Worm (Caenorhabditis elegans): ENCODE data around the gene spsb-1.

The spsb-1 gene

DNA sequence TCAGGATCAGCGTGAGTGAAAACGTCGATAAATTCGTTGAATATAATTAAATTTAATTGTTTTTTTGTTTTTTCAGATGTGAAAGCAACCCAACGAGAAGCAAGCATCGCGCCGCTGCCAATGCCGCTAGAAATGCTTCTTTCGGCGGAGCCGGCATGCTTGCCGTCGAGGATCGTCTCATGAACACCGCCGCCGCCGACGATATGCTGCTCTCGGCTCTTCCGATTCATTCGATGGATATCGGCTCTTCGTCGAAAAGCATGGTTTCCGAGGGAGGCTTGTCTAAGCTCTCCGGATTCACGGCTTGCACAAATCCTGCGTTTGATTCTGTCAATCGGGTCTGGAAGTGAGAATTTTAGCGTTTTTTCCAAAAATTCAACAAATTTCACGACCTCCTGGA, 36.7 kb downstream of the spsb-1 start:
- no peak for TF ChIP-seq ceh-82 (tag; optimal IDR thresholded peaks at IDR 0.05)
- no peak for TF ChIP-seq mdl-1 (tag; optimal IDR thresholded peaks at IDR 0.05)
- TF ChIP-seq dmd-4 (tag; optimal IDR thresholded peaks at IDR 0.05) = no peak
- no peak for TF ChIP-seq snpc-4 (tag; optimal IDR thresholded peaks at IDR 0.05)
- no peak for TF ChIP-seq lin-11 (tag; optimal IDR thresholded peaks at IDR 0.05)
- no peak for TF ChIP-seq R02D3.7 (tag; optimal IDR thresholded peaks at IDR 0.05)
- no peak for TF ChIP-seq F13H6.1 (tag; optimal IDR thresholded peaks at IDR 0.05)
- no peak for TF ChIP-seq elt-1 (tag; optimal IDR thresholded peaks at IDR 0.05)

DNA sequence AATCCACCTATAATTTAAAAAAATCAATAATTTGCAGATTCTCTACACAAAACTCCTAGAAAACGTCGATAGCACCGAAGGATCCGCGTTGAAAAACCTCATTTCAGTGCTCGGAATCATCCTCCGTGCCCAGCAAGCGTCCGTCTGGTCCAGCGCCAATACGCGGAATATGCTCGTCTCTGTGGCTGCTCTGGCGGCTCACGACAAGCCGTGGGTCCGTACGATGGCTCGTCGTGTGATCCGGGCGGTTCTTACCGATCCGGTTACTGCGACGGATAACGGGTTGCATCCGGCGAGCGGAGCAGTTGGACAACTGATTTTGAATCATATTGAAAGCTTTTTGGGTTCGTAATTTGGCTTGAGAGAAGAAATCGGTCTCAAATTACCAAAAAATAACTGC, 39.1 kb downstream of the spsb-1 start:
- TF ChIP-seq mab-5 (tag; optimal IDR thresholded peaks at IDR 0.05) = no peak
- no peak for TF ChIP-seq F13H6.1 (tag; optimal IDR thresholded peaks at IDR 0.05)
- no peak for TF ChIP-seq nhr-237 (tag; optimal IDR thresholded peaks at IDR 0.05)
- no peak for TF ChIP-seq Y55F3AM.14 (GFP tag; optimal IDR thresholded peaks at IDR 0.05)
- TF ChIP-seq nhr-77 (tag; optimal IDR thresholded peaks at IDR 0.05) = no peak
- no peak for TF ChIP-seq C34F6.9 (tag; optimal IDR thresholded peaks at IDR 0.05)

DNA sequence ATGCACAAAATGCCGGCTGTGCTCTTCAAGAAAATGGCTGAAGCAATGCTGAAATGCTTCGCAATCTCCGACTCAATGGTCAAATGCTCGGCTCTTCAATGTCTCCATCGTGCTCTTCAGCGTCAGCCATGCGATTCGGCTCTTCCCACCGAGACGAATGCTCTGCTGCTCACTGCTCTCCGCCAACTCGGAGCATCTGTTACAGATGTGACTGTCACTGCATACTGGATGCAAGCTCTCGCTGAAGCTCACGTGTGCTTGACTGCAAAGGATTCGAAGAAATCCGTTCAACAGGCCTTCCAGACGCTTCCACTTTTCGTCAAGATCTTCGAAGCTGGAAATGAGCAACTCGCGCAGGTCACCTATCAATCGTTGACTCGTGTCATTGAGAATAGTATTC, 40.6 kb downstream of the spsb-1 start:
- TF ChIP-seq aly-2 (tag; optimal IDR thresholded peaks at IDR 0.05) (no peak), unc-39 (tag; optimal IDR thresholded peaks at IDR 0.05) (no peak), skn-1 (tag; optimal IDR thresholded peaks at IDR 0.05) (no peak), mdl-1 (tag; optimal IDR thresholded peaks at IDR 0.05) (no peak), F13H6.1 (tag; optimal IDR thresholded peaks at IDR 0.05) (no peak), unc-62 (GFP tag; optimal IDR thresholded peaks at IDR 0.05) (no peak), crh-2 (tag; optimal IDR thresholded peaks at IDR 0.05) (no peak), nhr-237 (tag; optimal IDR thresholded peaks at IDR 0.05) (no peak), C34F6.9 (tag; optimal IDR thresholded peaks at IDR 0.05) (no peak), dmd-4 (tag; optimal IDR thresholded peaks at IDR 0.05) (no peak), sem-4 (tag; optimal IDR thresholded peaks at IDR 0.05) (no peak), nhr-12 (tag; optimal IDR thresholded peaks at IDR 0.05) (no peak), lin-11 (tag; optimal IDR thresholded peaks at IDR 0.05) (no peak), lin-13 (GFP tag; optimal IDR thresholded peaks at IDR 0.05) (no peak), nhr-6 (tag; optimal IDR thresholded peaks at IDR 0.05) (no peak), Y55F3AM.14 (GFP tag; optimal IDR thresholded peaks at IDR 0.05) (no peak), ceh-16 (tag; optimal IDR thresholded peaks at IDR 0.05) (no peak), ZK546.5 (tag; optimal IDR thresholded peaks at IDR 0.05) (no peak), sma-9 (GFP tag; optimal IDR thresholded peaks at IDR 0.05) (no peak), sma-9 (tag; optimal IDR thresholded peaks at IDR 0.05) (no peak)

DNA sequence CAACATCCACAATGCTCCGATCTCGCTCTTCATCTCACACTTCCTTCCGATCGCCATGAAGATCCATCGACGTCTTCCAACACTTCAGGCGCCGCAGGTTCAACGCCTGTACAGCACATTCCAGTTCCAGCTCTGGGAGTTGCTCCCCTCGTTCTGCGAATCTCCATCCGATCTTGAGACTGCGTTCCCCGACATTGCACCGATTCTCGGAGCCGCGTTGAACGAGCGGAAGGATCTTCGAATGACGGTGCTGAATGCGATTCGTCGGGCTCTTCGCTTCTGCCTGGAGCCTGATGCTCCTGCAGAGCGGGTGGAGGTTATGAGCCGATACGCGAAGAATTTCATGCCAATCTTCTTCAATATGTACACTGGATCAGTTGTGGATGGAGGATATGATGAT, 43.1 kb downstream of the spsb-1 start:
- no peak for TF ChIP-seq dmd-4 (tag; optimal IDR thresholded peaks at IDR 0.05)
- no peak for TF ChIP-seq elt-1 (tag; optimal IDR thresholded peaks at IDR 0.05)
- no peak for TF ChIP-seq F13H6.1 (tag; optimal IDR thresholded peaks at IDR 0.05)
- TF ChIP-seq mab-5 (tag; optimal IDR thresholded peaks at IDR 0.05) = no peak
- no peak for TF ChIP-seq sem-4 (tag; optimal IDR thresholded peaks at IDR 0.05)
- TF ChIP-seq aly-2 (tag; optimal IDR thresholded peaks at IDR 0.05) = no peak
- no peak for TF ChIP-seq nhr-25 (tag; optimal IDR thresholded peaks at IDR 0.05)
- TF ChIP-seq ceh-16 (tag; optimal IDR thresholded peaks at IDR 0.05) = no peak
- TF ChIP-seq skn-1 (tag; optimal IDR thresholded peaks at IDR 0.05) = no peak
- TF ChIP-seq peb-1 (tag; optimal IDR thresholded peaks at IDR 0.05) = no peak
- TF ChIP-seq ztf-1 (GFP tag; conservative IDR thresholded peaks at IDR 0.05) = no peak
- no peak for TF ChIP-seq alr-1 (tag; optimal IDR thresholded peaks at IDR 0.05)
- TF ChIP-seq mdl-1 (tag; optimal IDR thresholded peaks at IDR 0.05) = no peak
- TF ChIP-seq lin-11 (tag; optimal IDR thresholded peaks at IDR 0.05) = no peak
- no peak for TF ChIP-seq mbf-1 (tag; optimal IDR thresholded peaks at IDR 0.05)
- TF ChIP-seq nhr-23 (tag; optimal IDR thresholded peaks at IDR 0.05) = no peak

DNA sequence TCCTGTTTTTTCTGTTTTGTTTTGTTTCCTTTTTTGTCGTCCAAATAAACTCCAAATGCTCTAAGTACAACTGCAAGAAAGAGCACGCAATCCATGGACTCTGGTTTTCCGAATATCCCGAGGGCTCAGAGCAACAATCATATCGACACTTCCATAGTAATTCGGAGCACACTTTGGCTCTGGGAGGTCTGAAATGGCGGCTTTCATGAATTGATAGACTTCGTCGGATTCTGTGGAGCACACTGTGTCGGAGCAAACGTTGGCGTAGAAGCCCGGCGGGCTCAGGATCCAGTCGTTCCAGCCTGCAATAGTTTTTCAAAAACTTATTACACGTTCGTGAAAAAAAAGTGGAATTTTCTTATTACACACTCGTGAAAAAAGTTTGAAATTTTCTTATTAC, 48.3 kb downstream of the spsb-1 start:
- TF ChIP-seq egl-27 (tag; optimal IDR thresholded peaks at IDR 0.05) = no peak

DNA sequence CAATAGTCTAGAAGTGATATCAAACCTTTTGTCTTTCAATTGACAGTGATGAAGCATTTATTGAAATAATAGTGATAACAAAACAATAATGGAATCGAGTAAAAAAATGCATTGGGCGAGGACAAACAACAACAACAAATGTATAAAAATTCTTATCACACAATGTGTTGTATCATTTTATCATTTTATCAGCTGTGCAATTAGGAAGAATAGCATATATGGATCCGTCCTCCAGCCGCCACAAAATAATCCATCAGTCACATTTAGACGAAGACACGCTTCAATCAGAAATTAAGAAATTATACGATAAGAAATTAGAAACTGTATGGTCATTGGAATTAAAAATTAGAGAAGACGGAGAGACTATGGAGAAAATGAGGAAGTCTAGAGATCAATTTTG, 55.1 kb downstream of the spsb-1 start, which contains the start of gene tig-3:
TSS of gene tig-3 (minus strand) at position 200 of the 400 bp plus-strand sequence.
- TF ChIP-seq lsy-2 (tag; optimal IDR thresholded peaks at IDR 0.05) (no peak), mbf-1 (tag; optimal IDR thresholded peaks at IDR 0.05) (no peak), lin-11 (tag; optimal IDR thresholded peaks at IDR 0.05) (no peak), sma-9 (GFP tag; optimal IDR thresholded peaks at IDR 0.05) (no peak), sma-9 (tag; optimal IDR thresholded peaks at IDR 0.05) (no peak), ceh-16 (tag; optimal IDR thresholded peaks at IDR 0.05) (no peak), unc-39 (tag; optimal IDR thresholded peaks at IDR 0.05) (no peak), mdl-1 (tag; optimal IDR thresholded peaks at IDR 0.05) (no peak), nhr-25 (tag; optimal IDR thresholded peaks at IDR 0.05) (no peak), ZK546.5 (tag; optimal IDR thresholded peaks at IDR 0.05) (no peak), aly-2 (tag; optimal IDR thresholded peaks at IDR 0.05) (no peak), unc-62 (GFP tag; optimal IDR thresholded peaks at IDR 0.05) (no peak), nhr-129 (tag; optimal IDR thresholded peaks at IDR 0.05) (no peak), dmd-4 (tag; optimal IDR thresholded peaks at IDR 0.05) (no peak), Y55F3AM.14 (GFP tag; optimal IDR thresholded peaks at IDR 0.05) (no peak)
